Fruit fly (Drosophila melanogaster): Measurements from ENCODE around the gene Gr64b.

Gr64b gene

DNA sequence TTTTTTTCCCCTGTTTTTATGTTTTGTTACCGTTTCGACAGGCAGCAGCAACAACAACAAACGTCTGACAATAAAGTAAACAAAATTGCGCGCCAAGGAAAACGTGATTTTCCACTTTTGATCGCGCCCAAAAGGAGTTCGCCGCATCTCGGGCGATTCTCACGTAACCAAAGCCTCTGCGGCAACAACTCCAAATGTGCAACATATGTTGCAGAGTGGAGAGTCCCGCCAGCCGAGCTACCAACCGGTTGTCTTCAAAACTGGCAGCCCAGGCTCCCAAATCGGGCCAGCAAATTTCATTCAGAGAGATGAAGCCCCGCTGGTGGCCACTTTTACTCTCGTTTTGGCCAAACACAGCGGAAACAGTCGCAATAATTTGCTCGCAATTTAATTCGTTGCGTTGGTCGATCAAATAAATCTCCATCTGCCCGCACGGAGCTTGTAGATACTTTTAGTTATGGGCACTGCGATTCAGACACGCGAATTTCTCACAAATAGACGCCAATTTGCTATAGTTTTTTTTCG is 27.1 kb downstream of the Gr64b start:
- TF ChIP-seq tj (GFP tag; optimal IDR thresholded peaks at IDR 0.05) (no peak), Crg-1 (GFP tag; optimal IDR thresholded peaks at IDR 0.05) (no peak), pad (GFP tag; optimal IDR thresholded peaks at IDR 0.05) (no peak), Clk (GFP tag; optimal IDR thresholded peaks at IDR 0.05) (no peak), CG11617 (GFP tag; optimal IDR thresholded peaks at IDR 0.05) (no peak), CG1620 (GFP tag; optimal IDR thresholded peaks at IDR 0.05) (no peak), CG5204 (GFP tag; optimal IDR thresholded peaks at IDR 0.05) (no peak), kay (GFP tag; ENCODE audit: borderline replicate concordance) (no peak), CG7045 (GFP tag; optimal IDR thresholded peaks at IDR 0.05) (no peak), CG14711 (tag; optimal IDR thresholded peaks at IDR 0.05) (no peak), cic (GFP tag; optimal IDR thresholded peaks at IDR 0.05) (no peak), Hr96 (GFP tag; optimal IDR thresholded peaks at IDR 0.05) (no peak), ovo (GFP tag; optimal IDR thresholded peaks at IDR 0.05) (no peak), CG7101 (tag; optimal IDR thresholded peaks at IDR 0.05) (no peak), Mnt (GFP tag; optimal IDR thresholded peaks at IDR 0.05) (no peak), cnc (optimal IDR thresholded peaks at IDR 0.05) (no peak)

DNA sequence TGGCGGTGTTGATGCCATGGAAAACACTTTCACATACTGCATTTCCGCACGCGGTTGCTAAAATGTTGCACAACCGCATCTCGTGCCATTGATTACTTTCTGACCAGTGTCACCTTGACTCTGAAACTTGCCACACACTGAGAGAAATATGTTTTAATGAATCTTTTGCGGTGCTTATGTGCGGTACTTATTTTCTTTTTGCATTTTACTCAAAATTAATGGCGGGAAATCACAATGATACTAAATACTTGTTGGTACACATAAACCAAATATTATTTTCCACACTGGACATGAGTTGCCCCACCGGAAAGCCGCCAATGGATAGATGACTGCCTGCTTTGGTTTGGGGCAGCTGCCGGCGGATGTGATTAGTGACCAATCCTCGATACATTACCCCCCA is 28.4 kb downstream of the Gr64b start:
- TF ChIP-seq tj (GFP tag; optimal IDR thresholded peaks at IDR 0.05) (no peak), CG33017 (tag; optimal IDR thresholded peaks at IDR 0.05) (no peak), CG14711 (tag; optimal IDR thresholded peaks at IDR 0.05) (no peak), ovo (GFP tag; optimal IDR thresholded peaks at IDR 0.05) (no peak), Hr96 (GFP tag; optimal IDR thresholded peaks at IDR 0.05) (no peak), CG1620 (GFP tag; optimal IDR thresholded peaks at IDR 0.05) (no peak), CG7045 (GFP tag; optimal IDR thresholded peaks at IDR 0.05) (no peak), bab1 (GFP tag; optimal IDR thresholded peaks at IDR 0.05) (no peak), cic (GFP tag; optimal IDR thresholded peaks at IDR 0.05) (no peak), pad (GFP tag; optimal IDR thresholded peaks at IDR 0.05) (no peak), Clk (GFP tag; optimal IDR thresholded peaks at IDR 0.05) (no peak), toe (GFP tag; optimal IDR thresholded peaks at IDR 0.05) (no peak), Crg-1 (GFP tag; optimal IDR thresholded peaks at IDR 0.05) (no peak), CG7101 (tag; optimal IDR thresholded peaks at IDR 0.05) (no peak), kay (GFP tag; ENCODE audit: borderline replicate concordance) (no peak), CG11617 (GFP tag; optimal IDR thresholded peaks at IDR 0.05) (no peak)

DNA sequence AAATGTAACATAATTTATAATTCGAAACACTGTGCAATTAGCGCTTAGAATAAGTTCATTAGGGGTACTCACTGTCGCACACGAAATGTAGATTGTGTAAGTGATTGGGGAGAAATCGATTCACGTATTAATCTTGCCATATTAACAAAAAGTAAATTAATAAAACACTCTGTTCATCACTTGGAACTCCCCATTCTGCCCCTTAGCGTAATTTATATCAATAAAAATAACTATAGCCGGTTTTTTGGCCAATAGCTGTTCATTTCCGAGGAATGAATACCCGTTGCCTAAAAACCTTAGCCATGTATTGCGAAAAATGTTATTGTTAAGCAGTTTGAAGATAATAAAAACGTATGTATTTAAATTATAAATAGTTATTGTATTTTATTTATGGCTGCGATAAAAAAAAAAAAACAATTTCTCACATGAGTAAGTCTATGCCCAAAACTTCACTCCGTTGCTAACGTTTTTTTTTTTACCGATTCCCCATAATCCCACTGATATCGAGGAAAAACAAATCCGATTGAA is 31.0 kb downstream of the Gr64b start, which contains the start of gene Ugt305A1:
Ugt305A1 (plus strand) TSS at position 478 of the 528 bp plus-strand sequence.
- TF ChIP-seq CG7101 (tag; optimal IDR thresholded peaks at IDR 0.05) = peak; percentile 6
- TF ChIP-seq CG5204 (GFP tag; optimal IDR thresholded peaks at IDR 0.05) = peak; percentile 30
- no peak for TF ChIP-seq bab1 (GFP tag; optimal IDR thresholded peaks at IDR 0.05)

DNA sequence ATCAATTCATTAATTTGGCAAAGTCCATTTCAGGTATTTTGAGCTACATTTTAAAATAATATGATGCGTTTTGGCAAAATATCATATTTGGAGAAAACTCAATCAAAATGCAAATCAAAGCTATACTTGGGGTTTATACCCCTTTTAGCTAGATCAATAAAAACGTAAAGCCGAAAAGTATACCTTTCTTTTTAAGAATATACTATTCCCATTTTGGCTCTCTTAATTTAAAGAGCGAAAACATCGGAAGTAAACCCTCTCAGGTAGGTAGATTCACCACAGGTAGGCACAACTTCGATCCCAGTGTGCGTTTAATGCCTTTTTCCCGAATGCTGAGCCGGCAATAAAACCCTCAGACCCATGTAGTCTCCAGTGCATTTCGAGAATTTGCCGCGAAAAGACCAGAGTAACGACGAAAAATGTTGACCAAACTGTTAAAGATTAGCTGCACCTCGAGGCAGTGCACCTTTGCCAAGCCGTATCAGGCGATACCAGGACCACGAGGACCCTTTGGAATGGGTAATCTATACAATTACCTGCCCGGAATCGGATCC is 33.6 kb downstream of the Gr64b start, which contains the start of gene dib:
dib (plus strand) TSS at position 372 of the 554 bp plus-strand sequence.
- TF ChIP-seq tj (GFP tag; optimal IDR thresholded peaks at IDR 0.05) (peak; percentile 91), CG7045 (GFP tag; optimal IDR thresholded peaks at IDR 0.05) (no peak), bab1 (GFP tag; optimal IDR thresholded peaks at IDR 0.05) (peak; percentile 47), Mnt (GFP tag; optimal IDR thresholded peaks at IDR 0.05) (no peak), pad (GFP tag; optimal IDR thresholded peaks at IDR 0.05) (peak; percentile 73), toe (GFP tag; optimal IDR thresholded peaks at IDR 0.05) (no peak), CG12768 (GFP tag; optimal IDR thresholded peaks at IDR 0.05) (no peak)

DNA sequence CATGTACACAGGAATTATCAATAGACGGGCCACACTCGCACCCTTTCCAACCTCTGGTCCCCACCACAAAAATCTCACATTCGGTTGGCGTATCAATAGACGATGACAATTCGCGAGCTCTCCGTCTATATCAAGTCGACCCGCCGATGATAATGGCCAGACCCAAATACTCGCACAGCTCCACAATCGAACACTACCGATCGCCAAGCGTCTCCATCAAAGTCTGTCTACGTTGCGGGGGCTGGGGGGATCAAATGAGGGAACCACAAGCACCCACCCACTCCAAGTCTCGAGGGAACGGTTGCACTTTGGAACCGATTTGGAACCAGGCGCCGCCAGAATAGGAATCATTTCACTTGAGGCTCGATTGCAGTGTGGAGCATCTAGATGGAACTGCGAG is 40.0 kb downstream of the Gr64b start:
- peak; percentile 0 for TF ChIP-seq toe (GFP tag; optimal IDR thresholded peaks at IDR 0.05)
- peak; percentile 83 for TF ChIP-seq CG12768 (GFP tag; optimal IDR thresholded peaks at IDR 0.05)
- no peak for TF ChIP-seq CG33017 (tag; optimal IDR thresholded peaks at IDR 0.05)
- TF ChIP-seq Mnt (GFP tag; optimal IDR thresholded peaks at IDR 0.05) = peak; percentile 61
- TF ChIP-seq cic (GFP tag; optimal IDR thresholded peaks at IDR 0.05) = peak; percentile 88
- TF ChIP-seq Hr96 (GFP tag; optimal IDR thresholded peaks at IDR 0.05) = peak; percentile 26
- TF ChIP-seq kay (GFP tag; ENCODE audit: borderline replicate concordance) = peak; percentile 82
- TF ChIP-seq CG5204 (GFP tag; optimal IDR thresholded peaks at IDR 0.05) = no peak
- no peak for TF ChIP-seq CG1620 (GFP tag; optimal IDR thresholded peaks at IDR 0.05)

DNA sequence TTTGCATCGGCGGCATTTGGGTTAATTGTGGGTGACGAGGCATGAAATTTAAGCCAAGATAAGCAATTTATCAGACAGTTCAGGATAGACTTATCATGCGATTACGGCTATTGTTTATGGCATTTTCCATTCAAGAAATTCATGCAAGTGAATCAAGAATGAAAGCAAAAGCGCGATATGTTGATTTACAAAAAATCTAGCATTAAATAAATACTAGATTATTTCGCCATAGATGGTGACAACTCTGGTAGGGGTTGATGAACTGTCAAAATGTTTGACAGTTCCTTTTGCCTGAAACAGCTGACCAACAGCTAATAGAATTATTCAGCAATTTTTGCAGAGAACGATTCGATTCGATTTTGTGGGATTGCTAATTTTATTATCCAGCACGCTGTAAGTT is 40.7 kb downstream of the Gr64b start, which contains the start of gene CG32259:
CG32259 (plus strand) TSS at position 301 of the 400 bp plus-strand sequence.
- no peak for TF ChIP-seq pad (GFP tag; optimal IDR thresholded peaks at IDR 0.05)
- no peak for TF ChIP-seq bab1 (GFP tag; optimal IDR thresholded peaks at IDR 0.05)
- peak; percentile 42 for TF ChIP-seq CG14711 (tag; optimal IDR thresholded peaks at IDR 0.05)
- peak; percentile 83 for TF ChIP-seq tj (GFP tag; optimal IDR thresholded peaks at IDR 0.05)
- no peak for TF ChIP-seq CG33017 (tag; optimal IDR thresholded peaks at IDR 0.05)
- no peak for TF ChIP-seq Crg-1 (GFP tag; optimal IDR thresholded peaks at IDR 0.05)
- TF ChIP-seq ovo (GFP tag; optimal IDR thresholded peaks at IDR 0.05) = no peak
- TF ChIP-seq CG7101 (tag; optimal IDR thresholded peaks at IDR 0.05) = no peak
- TF ChIP-seq CG5204 (GFP tag; optimal IDR thresholded peaks at IDR 0.05) = no peak
- TF ChIP-seq kay (GFP tag; ENCODE audit: borderline replicate concordance) = peak; percentile 33

Measured in whole organism, adult.